Worm (Caenorhabditis elegans): ENCODE results near the gene str-114.
A peak's percentile ranks its signal among the peaks of the same experiment; 100 is the strongest.

Gene str-114

DNA sequence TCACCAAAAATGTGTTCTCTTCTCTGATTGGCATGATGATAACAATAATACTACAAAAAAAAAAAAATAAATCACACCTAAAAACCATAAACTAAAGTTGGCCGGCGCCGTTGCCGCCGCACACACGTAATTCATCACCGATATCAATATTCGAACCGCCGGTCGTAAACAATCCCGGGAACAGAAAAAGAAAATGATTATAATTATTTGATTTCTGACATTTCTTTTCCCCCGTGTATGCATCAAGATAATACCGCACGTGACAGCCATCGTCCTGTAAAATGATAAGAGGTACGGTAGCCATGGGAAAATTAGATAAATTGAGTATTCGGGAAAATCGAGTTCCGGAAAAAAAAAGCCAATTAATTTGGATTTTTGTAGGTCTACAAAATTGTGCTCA lies 47.5 kb downstream of the str-114 start (continued):
- TF ChIP-seq hlh-26 (GFP tag; conservative IDR thresholded peaks at IDR 0.05) (no peak), let-607 (tag; optimal IDR thresholded peaks at IDR 0.05) (peak in 1 of 2 experiments; percentile 54), lin-54 (GFP tag; optimal IDR thresholded peaks at IDR 0.05) (peak; percentile 5), madf-10 (tag; optimal IDR thresholded peaks at IDR 0.05) (peak; percentile 47), Y95B8A.8 (GFP tag; IDR thresholded peaks at IDR 0.05) (no peak), C06A6.2 (GFP tag; conservative IDR thresholded peaks at IDR 0.05) (no peak), dpff-1 (tag; optimal IDR thresholded peaks at IDR 0.05) (no peak), ztf-22 (GFP tag; optimal IDR thresholded peaks at IDR 0.05) (no peak), atf-7 (tag; optimal IDR thresholded peaks at IDR 0.05) (peak; percentile 59), nhr-90 (tag; optimal IDR thresholded peaks at IDR 0.05) (peak; percentile 44), lin-40 (tag; optimal IDR thresholded peaks at IDR 0.05) (peak; percentile 24)

DNA sequence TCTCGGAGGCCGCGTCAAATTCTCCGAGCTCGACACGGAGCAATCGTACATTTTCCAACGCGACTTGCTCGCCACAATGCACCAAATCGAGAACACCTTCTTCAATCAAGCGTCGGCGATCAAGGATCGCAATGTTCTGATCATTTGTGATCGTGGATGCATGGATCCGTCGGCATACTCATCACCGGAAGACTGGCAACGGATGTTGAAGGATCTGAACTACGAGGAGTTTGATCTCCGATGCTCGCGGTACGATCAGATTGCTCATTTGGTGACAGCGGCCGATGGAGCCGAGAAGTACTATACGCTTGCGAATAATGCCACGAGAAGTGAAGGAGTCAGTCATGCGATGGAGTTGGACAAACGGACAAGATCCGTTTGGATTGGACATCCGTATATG lies 48.9 kb downstream of the str-114 start:
- TF ChIP-seq nhr-80 (tag; optimal IDR thresholded peaks at IDR 0.05) (no peak), zfh-2 (GFP tag; conservative IDR thresholded peaks at IDR 0.05) (0 out of 2 replicates have a peak, but pooled peaks have one; percentile 26)

All from whole organism, young adult.